Fruit fly (Drosophila melanogaster) whole organism, embryonic: ENCODE data around the gene Best2.

Experiments
- Aef1 ChIP-seq: fragments of 200-800 bp; sonication (Bioruptor generic); IDR thresholded peaks from 3 replicates; pipeline ENCODE4 v1.3.6; 2022; ENCODE audit warnings: missing biosample characterization, missing genetic modification characterization
- CG10274 ChIP-seq: fragments of 200-800 bp; sonication (Bioruptor generic); optimal IDR thresholded peaks from 3 replicates; lab custom pipeline; 2017; ENCODE audit warnings: missing biosample characterization, mild to moderate bottlenecking, missing genetic modification characterization
- CG11560 ChIP-seq: fragments of 200-800 bp; sonication (Bioruptor generic); IDR thresholded peaks from 3 replicates; pipeline ENCODE4 v1.3.6; 2022; ENCODE audit warnings: missing biosample characterization, missing genetic modification characterization
- CG12659 ChIP-seq: fragments of 200-800 bp; sonication (Bioruptor generic); optimal IDR thresholded peaks from 3 replicates; lab custom pipeline; 2017; ENCODE audit warnings: mild to moderate bottlenecking, missing biosample characterization, missing genetic modification reagents, missing genetic modification characterization
- CG2199 ChIP-seq: fragments of 200-800 bp; sonication (Bioruptor generic); IDR thresholded peaks from 3 replicates; pipeline ENCODE4 v1.3.6; 2022; ENCODE audit warnings: missing biosample characterization, missing genetic modification characterization
- CG31388 ChIP-seq: fragments of 200-800 bp; sonication (Bioruptor generic); optimal IDR thresholded peaks from 2 replicates; lab custom pipeline; 2016; ENCODE audit warnings: missing biosample characterization, missing genetic modification characterization
- CG3847 ChIP-seq: fragments of 200-800 bp; sonication (Bioruptor generic); IDR thresholded peaks from 2 replicates; pipeline ENCODE4 v1.3.6; 2022; ENCODE audit warnings: missing biosample characterization, missing genetic modification characterization
- Drgx ChIP-seq: fragments of 200-800 bp; sonication (Bioruptor generic); IDR thresholded peaks from 2 replicates; pipeline ENCODE4 v1.3.6; 2022; ENCODE audit warnings: missing biosample characterization, missing genetic modification characterization
- Ets65A ChIP-seq: fragments of 200-800 bp; sonication (Bioruptor generic); peaks from one replicate; lab custom pipeline; 2016; ENCODE audit warnings: missing biosample characterization, missing genetic modification characterization
- GATAe ChIP-seq: fragments of 200-800 bp; sonication (Bioruptor generic); conservative IDR thresholded peaks from 2 replicates; pipeline ENCODE4 v1.3.6; 2022; ENCODE audit warnings: missing biosample characterization, missing genetic modification characterization
- Hr51 ChIP-seq, 2 experiments: fragments of 200-800 bp; sonication (Bioruptor generic); optimal IDR thresholded peaks; 2 replicates in 1 of 2; 3 replicates in 1 of 2; lab custom pipeline; 2016 to 2018; ENCODE audit warnings: missing biosample characterization in 2 of 2, missing genetic modification characterization in 2 of 2, mild to moderate bottlenecking in 1 of 2, moderate library complexity in 1 of 2
- Nf-YC ChIP-seq: fragments of 200-800 bp; optimal IDR thresholded peaks from 3 replicates; lab custom pipeline; 2019; ENCODE audit warnings: missing biosample characterization, mild to moderate bottlenecking, missing genetic modification characterization, moderate library complexity
- Oli ChIP-seq: fragments of 200-800 bp; sonication (Bioruptor generic); optimal IDR thresholded peaks from 2 replicates; lab custom pipeline; 2018; ENCODE audit warnings: missing biosample characterization, mild to moderate bottlenecking, missing genetic modification characterization, moderate library complexity
- Pdp1 ChIP-seq, 2 experiments: fragments of 200-800 bp; sonication (Bioruptor generic); optimal IDR thresholded peaks; 3 replicates each; lab custom pipeline; 2016; ENCODE audit warnings: missing biosample characterization in 2 of 2, missing genetic modification characterization in 2 of 2, mild to moderate bottlenecking in 1 of 2, moderate library complexity in 1 of 2
- Ptx1 ChIP-seq: fragments of 200-800 bp; sonication (Bioruptor generic); IDR thresholded peaks from 2 replicates; pipeline ENCODE4 v1.3.6; 2022; ENCODE audit warnings: missing biosample characterization, missing genetic modification characterization
- Six4 ChIP-seq: fragments of 200-800 bp; sonication (Bioruptor generic); optimal IDR thresholded peaks from 2 replicates; lab custom pipeline; 2016; ENCODE audit warnings: missing biosample characterization, missing genetic modification characterization
- bbx ChIP-seq: fragments of 200-800 bp; sonication (Bioruptor generic); IDR thresholded peaks from 2 replicates; pipeline ENCODE4 v1.3.6; 2022; ENCODE audit warnings: missing biosample characterization, missing genetic modification characterization; ENCODE audit not compliant: partially characterized antibody
- bsh ChIP-seq, 2 experiments: fragments of 200-800 bp; sonication (Bioruptor generic); optimal IDR thresholded peaks; 2 replicates each; lab custom pipeline; 2017 to 2018; ENCODE audit warnings: mild to moderate bottlenecking in 2 of 2, missing biosample characterization in 2 of 2, missing genetic modification characterization in 2 of 2, moderate library complexity in 1 of 2
- ci ChIP-seq: fragments of 200-800 bp; sonication (Bioruptor generic); IDR thresholded peaks from 3 replicates; pipeline ENCODE4 v1.3.6; 2022; ENCODE audit warnings: missing biosample characterization, missing genetic modification characterization
- crp ChIP-seq, 2 experiments: fragments of 200-800 bp; sonication (Bioruptor generic); optimal IDR thresholded peaks; 2 replicates in 1 of 2; 3 replicates in 1 of 2; lab custom pipeline; 2017; ENCODE audit warnings: missing biosample characterization in 2 of 2, missing genetic modification characterization in 2 of 2, mild to moderate bottlenecking in 1 of 2, moderate library complexity in 1 of 2
- gcm ChIP-seq: fragments of 200-800 bp; sonication (Bioruptor generic); optimal IDR thresholded peaks from 2 replicates; lab custom pipeline; 2019; ENCODE audit warnings: missing biosample characterization, mild to moderate bottlenecking, missing genetic modification characterization, moderate library complexity
- gem ChIP-seq: fragments of 200-800 bp; sonication (Bioruptor generic); optimal IDR thresholded peaks from 2 replicates; lab custom pipeline; 2019; ENCODE audit warnings: missing biosample characterization, mild to moderate bottlenecking, missing genetic modification characterization, moderate library complexity
- grau ChIP-seq: fragments of 200-800 bp; optimal IDR thresholded peaks from 3 replicates; lab custom pipeline; 2019; ENCODE audit warnings: missing biosample characterization, mild to moderate bottlenecking, missing genetic modification characterization, moderate library complexity
- gt ChIP-seq: fragments of 200-800 bp; sonication (Bioruptor generic); IDR thresholded peaks from 2 replicates; pipeline ENCODE4 v1.3.6; 2022; ENCODE audit warnings: missing biosample characterization, missing genetic modification characterization
- lbe ChIP-seq: fragments of 200-800 bp; sonication (Bioruptor generic); optimal IDR thresholded peaks from 2 replicates; lab custom pipeline; 2016; ENCODE audit warnings: missing biosample characterization, mild to moderate bottlenecking, missing genetic modification characterization
- nmo ChIP-seq: fragments of 200-800 bp; sonication (Bioruptor generic); optimal IDR thresholded peaks from 2 replicates; lab custom pipeline; 2018; ENCODE audit warnings: missing biosample characterization, mild to moderate bottlenecking, missing genetic modification characterization, moderate library complexity
- nom ChIP-seq: fragments of 200-800 bp; sonication (Bioruptor generic); optimal IDR thresholded peaks from 2 replicates; lab custom pipeline; 2017; ENCODE audit warnings: missing biosample characterization, missing genetic modification characterization, mild to moderate bottlenecking, moderate library complexity, missing genetic modification reagents
- prd ChIP-seq, 3 experiments: fragments of >200 bp in 2 of 3; fragments of 200-800 bp in 1 of 3; sonication (Bioruptor generic) in 1 of 3; optimal IDR thresholded peaks in 2 of 3; IDR thresholded peaks in 1 of 3; 2 replicates in 2 of 3; 3 replicates in 1 of 3; pipeline versions ENCODE4 v1.3.6 to Lab custom; 2017 to 2022; ENCODE audit warnings: missing biosample characterization in 1 of 3, missing genetic modification characterization in 1 of 3
- ro ChIP-seq: fragments of 200-800 bp; sonication (Bioruptor generic); IDR thresholded peaks from 2 replicates; pipeline ENCODE4 v1.3.6; 2022; ENCODE audit warnings: missing biosample characterization, missing genetic modification characterization
- row ChIP-seq: fragments of 200-800 bp; sonication (Bioruptor generic); IDR thresholded peaks from 3 replicates; pipeline ENCODE4 v1.3.6; 2022; ENCODE audit warnings: missing biosample characterization, missing genetic modification characterization
- salm ChIP-seq: fragments of 200-800 bp; sonication (Bioruptor generic); optimal IDR thresholded peaks from 2 replicates; lab custom pipeline; 2018; ENCODE audit warnings: missing biosample characterization, mild to moderate bottlenecking, missing genetic modification characterization
- twi ChIP-seq: fragments of 200-800 bp; optimal IDR thresholded peaks from 2 replicates; lab custom pipeline; 2019; ENCODE audit warnings: missing biosample characterization, mild to moderate bottlenecking, missing genetic modification characterization, moderate library complexity
- yki ChIP-seq: fragments of >200 bp; optimal IDR thresholded peaks from 3 replicates; lab custom pipeline; 2018

Best2 gene

dm6 chr3L:6268076-6268475, 11.6 kb upstream of the Best2 start:
- TF ChIP-seq CG11560, result no peak
- 0 out of 2 replicates have a peak, but pooled peaks have one; percentile 11 for TF ChIP-seq Drgx
- no peak for TF ChIP-seq gt (GFP tag; lab: Robert Waterston, UW)

dm6 chr3L:6267509-6267908, 11.0 kb upstream of the Best2 start:
- no peak for TF ChIP-seq CG10274 (GFP tag; lab: Kevin White, UChicago)
- no peak for TF ChIP-seq CG2199 (GFP tag; lab: Robert Waterston, UW)
- TF ChIP-seq crp (GFP tag; optimal IDR thresholded peaks at IDR 0.05; lab: Kevin White, UChicago), result no peak
- TF ChIP-seq CG31388 (GFP tag; lab: Kevin White, UChicago), result no peak
- peak; percentile 91 for TF ChIP-seq Ets65A (GFP tag; lab: Kevin White, UChicago)
- no peak for TF ChIP-seq yki (lab: Kevin White, UChicago)
- no peak for TF ChIP-seq twi (tag; lab: Kevin White, UChicago)
- TF ChIP-seq gcm (GFP tag; lab: Kevin White, UChicago), result no peak
- TF ChIP-seq GATAe, result no peak

dm6 chr3L:6266321-6266720, 9.9 kb upstream of the Best2 start:
- TF ChIP-seq Oli, result peak; percentile 5
- peak in 1 of 2 experiments; percentile 79 for TF ChIP-seq bsh (GFP tag; optimal IDR thresholded peaks at IDR 0.05; lab: Kevin White, UChicago)
- TF ChIP-seq grau (tag; lab: Kevin White, UChicago), result peak; percentile 27
- TF ChIP-seq Ptx1 (GFP tag; lab: Robert Waterston, UW), result 0 out of 2 replicates have a peak, but pooled peaks have one; percentile 37
- TF ChIP-seq gem (tag; lab: Kevin White, UChicago), result peak; percentile 9
- no peak for TF ChIP-seq CG12659 (GFP tag; lab: Kevin White, UChicago)
- peak in 1 of 2 experiments; percentile 8 for TF ChIP-seq Hr51 (GFP tag; optimal IDR thresholded peaks at IDR 0.05; lab: Kevin White, UChicago)
- TF ChIP-seq ro (GFP tag; lab: Robert Waterston, UW), result no peak
- TF ChIP-seq Aef1 (GFP tag; lab: Robert Waterston, UW), result no peak
- TF ChIP-seq nmo (GFP tag; lab: Kevin White, UChicago), result peak; percentile 1
- no peak for TF ChIP-seq bbx
- TF ChIP-seq ci (GFP tag; lab: Robert Waterston, UW), result 0 out of 3 replicates have a peak, but pooled peaks have one; percentile 51
- no peak for TF ChIP-seq CG3847
- no peak for TF ChIP-seq Six4 (GFP tag; lab: Kevin White, UChicago)
- TF ChIP-seq Nf-YC (tag; lab: Kevin White, UChicago), result no peak
- peak; percentile 81 for TF ChIP-seq Drgx
- TF ChIP-seq salm (tag; lab: Kevin White, UChicago), result no peak
- TF ChIP-seq Pdp1 (GFP tag; optimal IDR thresholded peaks at IDR 0.05; lab: Kevin White, UChicago), result peak in 1 of 2 experiments; percentile 61
- TF ChIP-seq nom, result peak; percentile 19
- TF ChIP-seq row (GFP tag; lab: Robert Waterston, UW), result 0 out of 3 replicates have a peak, but pooled peaks have one; percentile 10
- peak; percentile 9 for TF ChIP-seq lbe (GFP tag; lab: Kevin White, UChicago)
- no peak for TF ChIP-seq prd (optimal IDR thresholded peaks at IDR 0.05; lab: Kevin White, UChicago)
- TF ChIP-seq prd (GFP tag; IDR thresholded peaks at IDR 0.05; lab: Robert Waterston, UW), result no peak; the same call in 2 of the 3 replicates
